Worm (Caenorhabditis elegans): ENCODE data around the gene cyn-2.

The cyn-2 gene

DNA sequence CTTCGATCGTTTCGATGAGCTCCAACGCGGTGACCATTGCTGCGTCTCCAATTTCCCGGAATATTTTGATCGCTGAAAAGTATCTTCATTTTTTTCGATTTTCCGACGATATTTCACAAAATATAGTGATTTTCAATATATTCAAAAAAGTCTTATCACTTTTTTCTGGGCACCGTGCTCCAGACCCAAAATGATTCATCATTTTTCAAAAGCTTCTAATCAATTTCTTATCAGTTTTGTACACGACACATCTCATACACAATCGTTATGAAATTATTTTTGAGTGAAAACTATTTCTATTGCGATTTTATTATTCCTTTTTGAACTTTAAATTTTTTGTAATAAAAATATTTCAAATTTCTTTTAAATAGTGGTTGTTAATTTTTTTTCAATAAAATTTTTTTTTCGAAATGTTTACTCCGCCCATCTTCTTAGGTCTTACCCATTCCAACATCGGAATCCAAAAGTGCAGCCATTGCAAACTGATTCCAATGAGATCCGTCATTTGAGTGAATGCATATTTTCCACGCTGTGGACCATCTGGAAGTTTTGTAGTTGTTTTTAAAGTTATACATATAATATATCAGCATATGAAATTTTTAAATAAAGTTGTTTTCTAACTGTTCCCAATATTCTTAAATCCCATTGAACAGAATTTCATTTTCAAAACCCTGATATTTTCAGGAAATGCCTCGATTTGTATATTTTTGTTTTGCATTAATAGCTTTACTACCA, 13.5 kb upstream of the cyn-2 start, which contains the start of gene sid-2:
Gene sid-2, plus strand, starts transcription at position 685 of the 735 bp plus-strand sequence.
- TF ChIP-seq B0310.2 (tag; optimal IDR thresholded peaks at IDR 0.05) (no peak), ets-7 (tag; optimal IDR thresholded peaks at IDR 0.05) (no peak)

DNA sequence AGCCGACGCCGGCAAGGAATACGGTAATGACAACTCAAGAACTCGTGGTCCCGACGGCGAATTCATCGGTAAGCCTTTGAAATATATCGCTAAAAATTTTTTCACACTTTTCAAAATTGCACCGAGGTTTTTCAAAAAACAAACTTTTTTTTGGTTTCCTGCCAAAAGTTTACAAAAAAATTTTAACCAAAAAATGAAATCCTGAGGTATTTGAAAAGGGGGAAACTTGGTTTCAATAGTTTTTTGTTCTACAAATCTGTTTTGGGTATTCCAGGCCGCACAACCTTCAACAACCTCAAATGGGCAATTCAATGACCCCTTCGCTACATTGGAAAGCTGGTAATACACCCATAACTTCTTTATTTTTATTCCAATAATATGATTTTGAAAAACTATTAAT, 10.4 kb upstream of the cyn-2 start:
- no peak for TF ChIP-seq tbx-11 (GFP tag; IDR thresholded peaks at IDR 0.05)
- TF ChIP-seq hmbx-1 (tag; optimal IDR thresholded peaks at IDR 0.05), result no peak
- TF ChIP-seq ets-7 (tag; optimal IDR thresholded peaks at IDR 0.05), result no peak
- TF ChIP-seq tra-4 (tag; optimal IDR thresholded peaks at IDR 0.05), result no peak
- no peak for TF ChIP-seq flt-1 (GFP tag; IDR thresholded peaks at IDR 0.05)

DNA sequence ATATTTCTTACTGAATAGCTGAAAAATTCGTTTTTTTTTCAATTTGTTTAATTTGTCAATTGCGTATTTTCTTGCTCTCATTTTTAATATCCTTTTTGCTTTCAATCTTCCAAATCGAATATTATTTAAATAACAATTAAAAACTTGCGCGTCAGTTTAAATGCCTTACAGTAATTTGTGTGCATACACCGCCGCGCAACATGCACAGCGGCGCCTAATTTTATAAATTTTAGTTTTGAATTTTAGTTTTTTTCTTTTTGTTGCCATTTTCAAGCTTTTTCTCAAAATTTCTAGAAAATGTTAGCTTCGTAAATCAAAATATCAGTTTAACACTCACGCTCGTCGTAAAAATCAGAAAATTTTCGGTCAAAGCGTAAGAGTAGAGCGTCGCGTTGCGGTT, 9.2 kb upstream of the cyn-2 start:
- TF ChIP-seq sea-1 (GFP tag; conservative IDR thresholded peaks at IDR 0.05), result no peak
- no peak for TF ChIP-seq hmbx-1 (tag; optimal IDR thresholded peaks at IDR 0.05)
- TF ChIP-seq aly-1 (tag; optimal IDR thresholded peaks at IDR 0.05), result no peak
- TF ChIP-seq ets-7 (tag; optimal IDR thresholded peaks at IDR 0.05), result no peak
- TF ChIP-seq scrt-1 (GFP tag; IDR thresholded peaks at IDR 0.05), result no peak
- TF ChIP-seq ceh-13 (GFP tag; optimal IDR thresholded peaks at IDR 0.05), result no peak
- TF ChIP-seq tbx-11 (GFP tag; IDR thresholded peaks at IDR 0.05), result no peak
- TF ChIP-seq pes-1 (GFP tag; IDR thresholded peaks at IDR 0.05), result no peak
- no peak for TF ChIP-seq ceh-36 (tag; optimal IDR thresholded peaks at IDR 0.05)
- no peak for TF ChIP-seq ama-1 (optimal IDR thresholded peaks at IDR 0.05)
- TF ChIP-seq flt-1 (GFP tag; IDR thresholded peaks at IDR 0.05), result no peak
- no peak for TF ChIP-seq B0310.2 (tag; optimal IDR thresholded peaks at IDR 0.05)
- TF ChIP-seq tbx-37 (GFP tag; conservative IDR thresholded peaks at IDR 0.05), result no peak
- TF ChIP-seq F13C5.2 (tag; optimal IDR thresholded peaks at IDR 0.05), result no peak
- no peak for TF ChIP-seq hnd-1 (tag; optimal IDR thresholded peaks at IDR 0.05)
- no peak for TF ChIP-seq tra-4 (tag; optimal IDR thresholded peaks at IDR 0.05)

DNA sequence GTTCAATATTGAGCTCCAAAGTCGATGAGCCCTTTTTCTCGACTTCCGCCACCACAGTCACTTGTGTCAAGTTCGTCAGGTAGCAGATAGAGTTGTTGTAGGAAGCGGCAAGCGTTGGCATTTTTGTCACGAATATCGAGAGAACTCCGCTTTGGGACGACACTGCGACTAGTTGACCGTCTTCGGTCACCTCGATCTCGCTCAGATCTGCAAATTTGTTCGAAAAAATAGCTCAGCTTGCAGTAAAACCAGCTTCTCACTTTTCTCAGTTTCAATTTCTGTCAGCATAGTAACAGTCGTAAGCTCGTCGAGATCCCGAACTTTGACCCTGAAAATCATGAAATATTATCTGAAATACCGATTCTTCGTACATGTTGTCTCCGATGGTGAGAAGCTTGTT, 8.2 kb upstream of the cyn-2 start:
- TF ChIP-seq pes-1 (GFP tag; IDR thresholded peaks at IDR 0.05) (no peak), tra-4 (tag; optimal IDR thresholded peaks at IDR 0.05) (no peak), tbx-11 (GFP tag; IDR thresholded peaks at IDR 0.05) (no peak)

DNA sequence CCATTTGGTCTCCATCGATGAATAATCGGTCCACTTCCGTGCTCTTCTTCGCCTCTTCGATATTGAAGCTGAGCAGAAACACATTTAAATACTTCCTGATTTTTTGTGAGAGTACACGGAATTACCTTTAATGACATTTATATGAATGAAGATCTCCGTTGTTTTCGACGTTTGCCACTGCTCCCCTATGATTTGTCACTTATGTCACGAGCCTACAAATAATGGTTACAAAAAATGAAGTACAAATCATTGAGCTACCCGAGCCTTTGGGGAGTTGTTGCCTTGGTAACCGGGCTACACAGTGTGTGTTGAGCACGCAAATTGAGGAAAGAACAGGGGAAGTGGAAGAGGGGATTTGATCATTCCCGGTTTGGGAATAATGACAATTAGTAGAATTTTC, 6.2 kb upstream of the cyn-2 start, which contains the start of gene dyf-2:
Gene dyf-2, minus strand, starts transcription at position 137 of the 400 bp plus-strand sequence.
- TF ChIP-seq tbx-11 (GFP tag; IDR thresholded peaks at IDR 0.05) (no peak), hmg-4 (GFP tag; optimal IDR thresholded peaks at IDR 0.05) (no peak), tra-4 (tag; optimal IDR thresholded peaks at IDR 0.05) (no peak), F13C5.2 (tag; optimal IDR thresholded peaks at IDR 0.05) (no peak), aly-1 (tag; optimal IDR thresholded peaks at IDR 0.05) (no peak), hmbx-1 (tag; optimal IDR thresholded peaks at IDR 0.05) (no peak), ceh-13 (GFP tag; optimal IDR thresholded peaks at IDR 0.05) (no peak), ets-7 (tag; optimal IDR thresholded peaks at IDR 0.05) (no peak), scrt-1 (GFP tag; IDR thresholded peaks at IDR 0.05) (no peak), tbx-37 (GFP tag; conservative IDR thresholded peaks at IDR 0.05) (no peak), ceh-36 (tag; optimal IDR thresholded peaks at IDR 0.05) (no peak), flt-1 (GFP tag; IDR thresholded peaks at IDR 0.05) (no peak), sea-1 (GFP tag; conservative IDR thresholded peaks at IDR 0.05) (no peak), pes-1 (GFP tag; IDR thresholded peaks at IDR 0.05) (no peak), ama-1 (optimal IDR thresholded peaks at IDR 0.05) (no peak), hnd-1 (tag; optimal IDR thresholded peaks at IDR 0.05) (no peak), B0310.2 (tag; optimal IDR thresholded peaks at IDR 0.05) (no peak)

DNA sequence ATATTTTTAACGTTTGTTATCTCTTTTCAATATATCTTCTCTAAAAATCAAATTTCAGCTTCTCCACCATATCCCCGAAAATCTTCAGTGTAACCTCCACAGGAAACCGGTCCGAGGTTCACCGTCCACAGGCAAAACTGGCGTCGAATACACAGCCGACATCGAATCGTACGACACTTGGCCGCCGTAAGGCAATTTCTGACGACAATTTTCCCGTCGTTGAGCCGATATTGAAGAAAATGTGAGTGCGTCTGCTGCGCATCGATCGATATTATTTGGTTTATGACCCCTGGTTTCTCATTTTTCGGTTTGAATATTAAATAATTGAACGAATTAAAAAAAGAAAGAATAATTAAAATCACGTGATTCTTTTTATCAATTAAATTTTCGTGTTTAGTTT, 5.3 kb upstream of the cyn-2 start, which contains the start of gene cul-2:
Gene cul-2, plus strand, starts transcription at position 59 of the 400 bp plus-strand sequence.
- TF ChIP-seq scrt-1 (GFP tag; IDR thresholded peaks at IDR 0.05), result no peak
- TF ChIP-seq B0310.2 (tag; optimal IDR thresholded peaks at IDR 0.05), result no peak
- no peak for TF ChIP-seq tbx-11 (GFP tag; IDR thresholded peaks at IDR 0.05)
- no peak for TF ChIP-seq tbx-37 (GFP tag; conservative IDR thresholded peaks at IDR 0.05)
- TF ChIP-seq aly-1 (tag; optimal IDR thresholded peaks at IDR 0.05), result no peak
- no peak for TF ChIP-seq sea-1 (GFP tag; conservative IDR thresholded peaks at IDR 0.05)
- TF ChIP-seq tra-4 (tag; optimal IDR thresholded peaks at IDR 0.05), result no peak
- TF ChIP-seq hmbx-1 (tag; optimal IDR thresholded peaks at IDR 0.05), result no peak
- no peak for TF ChIP-seq flt-1 (GFP tag; IDR thresholded peaks at IDR 0.05)
- no peak for TF ChIP-seq ets-7 (tag; optimal IDR thresholded peaks at IDR 0.05)
- TF ChIP-seq ceh-13 (GFP tag; optimal IDR thresholded peaks at IDR 0.05), result no peak
- no peak for TF ChIP-seq ama-1 (optimal IDR thresholded peaks at IDR 0.05)
- no peak for TF ChIP-seq F13C5.2 (tag; optimal IDR thresholded peaks at IDR 0.05)
- TF ChIP-seq ceh-36 (tag; optimal IDR thresholded peaks at IDR 0.05), result no peak

DNA sequence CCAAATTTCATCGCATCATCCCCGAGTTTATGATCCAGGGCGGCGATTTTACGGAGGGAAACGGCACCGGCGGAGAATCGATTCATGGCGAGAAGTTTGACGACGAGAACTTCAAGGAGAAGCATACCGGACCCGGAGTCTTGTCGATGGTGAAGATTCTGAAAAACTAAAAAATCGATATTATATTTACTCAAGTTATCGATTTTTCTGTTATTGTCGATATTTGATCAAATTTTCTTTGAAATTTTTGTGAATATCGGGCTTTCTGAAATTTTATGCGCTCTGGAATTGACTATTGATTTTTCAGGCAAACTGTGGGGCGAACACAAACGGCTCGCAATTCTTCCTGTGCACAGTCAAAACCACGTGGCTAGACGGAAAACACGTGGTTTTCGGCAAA, 719 bp downstream of the cyn-2 start:
- TF ChIP-seq scrt-1 (GFP tag; IDR thresholded peaks at IDR 0.05) (no peak), aly-1 (tag; optimal IDR thresholded peaks at IDR 0.05) (no peak), hmbx-1 (tag; optimal IDR thresholded peaks at IDR 0.05) (no peak), ceh-36 (tag; optimal IDR thresholded peaks at IDR 0.05) (no peak), ama-1 (optimal IDR thresholded peaks at IDR 0.05) (no peak), hmg-4 (GFP tag; optimal IDR thresholded peaks at IDR 0.05) (no peak), F13C5.2 (tag; optimal IDR thresholded peaks at IDR 0.05) (no peak), pes-1 (GFP tag; IDR thresholded peaks at IDR 0.05) (no peak), ets-7 (tag; optimal IDR thresholded peaks at IDR 0.05) (no peak), tbx-37 (GFP tag; conservative IDR thresholded peaks at IDR 0.05) (no peak), tbx-11 (GFP tag; IDR thresholded peaks at IDR 0.05) (no peak), B0310.2 (tag; optimal IDR thresholded peaks at IDR 0.05) (no peak), flt-1 (GFP tag; IDR thresholded peaks at IDR 0.05) (no peak), ceh-13 (GFP tag; optimal IDR thresholded peaks at IDR 0.05) (no peak), hnd-1 (tag; optimal IDR thresholded peaks at IDR 0.05) (no peak), tra-4 (tag; optimal IDR thresholded peaks at IDR 0.05) (no peak), sea-1 (GFP tag; conservative IDR thresholded peaks at IDR 0.05) (no peak)
